Worm (Caenorhabditis elegans): ENCODE measurements around the gene ife-1.
A peak's percentile ranks its signal among the peaks of the same experiment; 100 is the strongest.

Gene ife-1

ce11 chrIII:13377249-13377648 is 34.0 kb downstream of the ife-1 start (continued):
- no peak for TF ChIP-seq lir-3 (tag; optimal IDR thresholded peaks at IDR 0.05)
- TF ChIP-seq nhr-10 (tag; optimal IDR thresholded peaks at IDR 0.05) = no peak
- no peak for TF ChIP-seq ceh-44 (GFP tag; IDR thresholded peaks at IDR 0.05)
- no peak for TF ChIP-seq nhr-42 (GFP tag; IDR thresholded peaks at IDR 0.05)
- TF ChIP-seq unc-39 (tag; optimal IDR thresholded peaks at IDR 0.05) = no peak
- no peak for TF ChIP-seq fos-1 (tag; optimal IDR thresholded peaks at IDR 0.05)
- TF ChIP-seq nhr-6 (tag; optimal IDR thresholded peaks at IDR 0.05) = no peak
- TF ChIP-seq dve-1 (tag; optimal IDR thresholded peaks at IDR 0.05; ENCODE audit: insufficient read depth) = peak; percentile 55
- no peak for TF ChIP-seq unc-62 (GFP tag; optimal IDR thresholded peaks at IDR 0.05 in 1 of 2)
- TF ChIP-seq unc-62 (tag; optimal IDR thresholded peaks at IDR 0.05) = no peak
- no peak for TF ChIP-seq Y105C5A.15 (GFP tag; IDR thresholded peaks at IDR 0.05)
- TF ChIP-seq rbr-2 (tag; optimal IDR thresholded peaks at IDR 0.05) = peak; percentile 65
- no peak for TF ChIP-seq F10B5.3 (tag; optimal IDR thresholded peaks at IDR 0.05)
- no peak for TF ChIP-seq duxl-1 (tag; optimal IDR thresholded peaks at IDR 0.05; ENCODE audit: poor library complexity)
- no peak for TF ChIP-seq mdt-29 (GFP tag; IDR thresholded peaks at IDR 0.05)
- TF ChIP-seq ZK546.5 (tag; optimal IDR thresholded peaks at IDR 0.05) = no peak
- no peak for TF ChIP-seq madf-5 (GFP tag; IDR thresholded peaks at IDR 0.05)
- no peak; the same call in 1 of the 2 replicates for TF ChIP-seq madf-9 (GFP tag; conservative IDR thresholded peaks at IDR 0.05)
- peak in 1 of 2 experiments; percentile 10 for TF ChIP-seq daf-16 (GFP tag; optimal IDR thresholded peaks at IDR 0.05)
- TF ChIP-seq daf-16 (tag; optimal IDR thresholded peaks at IDR 0.05) = peak; percentile 87
- TF ChIP-seq zag-1 (tag; optimal IDR thresholded peaks at IDR 0.05) = no peak
- peak; percentile 70 for TF ChIP-seq dmd-6 (GFP tag; IDR thresholded peaks at IDR 0.05)
- peak; percentile 87 for TF ChIP-seq hlh-11 (tag; optimal IDR thresholded peaks at IDR 0.05)
- no peak for TF ChIP-seq spr-1 (tag; optimal IDR thresholded peaks at IDR 0.05)
- no peak for TF ChIP-seq fkh-10 (GFP tag; optimal IDR thresholded peaks at IDR 0.05)
- TF ChIP-seq mxl-2 (GFP tag; conservative IDR thresholded peaks at IDR 0.05) = no peak
- no peak for TF ChIP-seq F37D6.2 (tag; optimal IDR thresholded peaks at IDR 0.05)
- TF ChIP-seq arid-1 (GFP tag; conservative IDR thresholded peaks at IDR 0.05) = no peak
- TF ChIP-seq dmd-8 (GFP tag; IDR thresholded peaks at IDR 0.05) = no peak
- no peak for TF ChIP-seq dpl-1 (GFP tag; optimal IDR thresholded peaks at IDR 0.05)
- no peak for TF ChIP-seq ztf-11 (tag; optimal IDR thresholded peaks at IDR 0.05)
- TF ChIP-seq unc-130 (GFP tag; optimal IDR thresholded peaks at IDR 0.05) = no peak
- TF ChIP-seq daf-12 (tag; optimal IDR thresholded peaks at IDR 0.05) = no peak
- no peak for TF ChIP-seq attf-4 (tag; optimal IDR thresholded peaks at IDR 0.05)
- TF ChIP-seq php-3 (GFP tag; IDR thresholded peaks at IDR 0.05) = 0 out of 2 replicates have a peak, but pooled peaks have one; percentile 48

- TF ChIP-seq hlh-11 (tag; optimal IDR thresholded peaks at IDR 0.05) (no peak), nhr-11 (tag; optimal IDR thresholded peaks at IDR 0.05) (no peak), aha-1 (tag) (peak; percentile 44)
Measured at ce11 chrIII:13378242-13378641, 35.0 kb downstream of the ife-1 start, which contains the start of gene T03F6.10. T03F6.10 (minus strand) TSS chrIII:13378342.

- TF ChIP-seq aly-2 (tag; optimal IDR thresholded peaks at IDR 0.05) (no peak), vab-7 (GFP tag; IDR thresholded peaks at IDR 0.05) (no peak), nhr-237 (tag; optimal IDR thresholded peaks at IDR 0.05) (no peak), ceh-32 (tag; optimal IDR thresholded peaks at IDR 0.05; ENCODE audit: poor library complexity) (no peak), nhr-10 (tag; optimal IDR thresholded peaks at IDR 0.05) (no peak), F37D6.2 (tag; optimal IDR thresholded peaks at IDR 0.05) (no peak), lin-39 (tag; optimal IDR thresholded peaks at IDR 0.05) (no peak)
Measured at ce11 chrIII:13380196-13380595, 37.0 kb downstream of the ife-1 start, which contains the start of gene T03F6.6. T03F6.6 (minus strand) TSS chrIII:13380296.
